Fruit fly (Drosophila melanogaster) whole organism, embryonic: ENCODE results near the gene CG33773.

Source experiments
- Atf3 ChIP-seq: fragments of 200-800 bp; sonication (Bioruptor generic); optimal IDR thresholded peaks from 3 replicates; lab custom pipeline; 2016; ENCODE audit warnings: missing biosample characterization, missing genetic modification characterization
- Bgb ChIP-seq: fragments of 200-800 bp; sonication (Bioruptor generic); IDR thresholded peaks from 2 replicates; pipeline ENCODE4 v1.3.6; 2022; ENCODE audit warnings: missing biosample characterization, missing genetic modification characterization; ENCODE audit not compliant: partially characterized antibody
- CG10565 ChIP-seq: fragments of 200-800 bp; sonication (Bioruptor generic); optimal IDR thresholded peaks from 3 replicates; lab custom pipeline; 2016; ENCODE audit warnings: missing biosample characterization, mild to moderate bottlenecking, missing genetic modification characterization
- CG10979 ChIP-seq: fragments of 200-800 bp; sonication (Bioruptor generic); optimal IDR thresholded peaks from 2 replicates; lab custom pipeline; 2018; ENCODE audit warnings: missing biosample characterization, mild to moderate bottlenecking, missing genetic modification characterization, moderate library complexity
- CG11247 ChIP-seq: fragments of 200-800 bp; sonication (Bioruptor generic); IDR thresholded peaks from 2 replicates; pipeline ENCODE4 v1.3.6; 2022; ENCODE audit warnings: missing biosample characterization, missing genetic modification characterization
- CG12219 ChIP-seq: fragments of 200-800 bp; sonication (Bioruptor generic); optimal IDR thresholded peaks from 3 replicates; lab custom pipeline; 2018; ENCODE audit warnings: missing biosample characterization, mild to moderate bottlenecking, missing genetic modification characterization
- CG13775 ChIP-seq: fragments of 200-800 bp; sonication (Bioruptor generic); optimal IDR thresholded peaks from 3 replicates; lab custom pipeline; 2017; ENCODE audit warnings: missing biosample characterization, mild to moderate bottlenecking, missing genetic modification characterization
- CG2875 ChIP-seq: fragments of 200-800 bp; sonication (Bioruptor generic); optimal IDR thresholded peaks from 2 replicates; lab custom pipeline; 2017; ENCODE audit warnings: missing biosample characterization, mild to moderate bottlenecking, missing genetic modification characterization, missing genetic modification reagents
- CG2889 ChIP-seq: fragments of 200-800 bp; sonication (Bioruptor generic); IDR thresholded peaks from 3 replicates; pipeline ENCODE4 v1.3.6; 2022; ENCODE audit warnings: missing biosample characterization, missing genetic modification characterization
- CG31224 ChIP-seq: fragments of 200-800 bp; sonication (Bioruptor generic); IDR thresholded peaks from 2 replicates; pipeline ENCODE4 v1.3.6; 2022; ENCODE audit warnings: missing biosample characterization, missing genetic modification characterization
- CG33213 ChIP-seq: fragments of 200-800 bp; sonication (Bioruptor generic); optimal IDR thresholded peaks from 3 replicates; lab custom pipeline; 2016; ENCODE audit warnings: missing biosample characterization, missing genetic modification characterization
- CG3726 ChIP-seq: fragments of 200-800 bp; sonication (Bioruptor generic); IDR thresholded peaks from 3 replicates; pipeline ENCODE4, ENCODE4 v1.3.6; 2022; ENCODE audit warnings: missing biosample characterization, missing genetic modification characterization
- CG3847 ChIP-seq: fragments of 200-800 bp; sonication (Bioruptor generic); IDR thresholded peaks from 2 replicates; pipeline ENCODE4 v1.3.6; 2022; ENCODE audit warnings: missing biosample characterization, missing genetic modification characterization
- CG4328 ChIP-seq: fragments of 200-800 bp; sonication (Bioruptor generic); optimal IDR thresholded peaks from 3 replicates; lab custom pipeline; 2017; ENCODE audit warnings: missing biosample characterization, missing genetic modification reagents, missing genetic modification characterization
- CG4820 ChIP-seq: fragments of 200-800 bp; sonication (Bioruptor generic); optimal IDR thresholded peaks from 3 replicates; lab custom pipeline; 2016; ENCODE audit warnings: missing biosample characterization, missing genetic modification characterization
- CG7372 ChIP-seq: fragments of 200-800 bp; sonication (Bioruptor generic); IDR thresholded peaks from 2 replicates; pipeline ENCODE4 v1.3.6; 2022; ENCODE audit warnings: missing biosample characterization, missing genetic modification characterization
- CG7786 ChIP-seq: fragments of 200-800 bp; sonication (Bioruptor generic); optimal IDR thresholded peaks from 2 replicates; lab custom pipeline; 2016; ENCODE audit warnings: missing biosample characterization, missing genetic modification characterization
- CG7928 ChIP-seq: fragments of 200-800 bp; sonication (Bioruptor generic); optimal IDR thresholded peaks from 2 replicates; lab custom pipeline; 2017; ENCODE audit warnings: missing biosample characterization, mild to moderate bottlenecking, missing genetic modification characterization
- CG7963 ChIP-seq: fragments of 200-800 bp; sonication (Bioruptor generic); IDR thresholded peaks from 3 replicates; pipeline ENCODE4 v1.3.6; 2022; ENCODE audit warnings: missing biosample characterization, missing genetic modification characterization; ENCODE audit not compliant: partially characterized antibody
- CG8089 ChIP-seq: fragments of 200-800 bp; sonication (Bioruptor generic); optimal IDR thresholded peaks from 3 replicates; lab custom pipeline; 2016; ENCODE audit warnings: missing biosample characterization, missing genetic modification characterization
- CHES-1-like ChIP-seq: fragments of 200-800 bp; sonication (Bioruptor generic); optimal IDR thresholded peaks from 2 replicates; lab custom pipeline; 2016; ENCODE audit warnings: missing biosample characterization, missing genetic modification characterization
- E2f1 ChIP-seq: fragments of 200-800 bp; sonication (Bioruptor generic); IDR thresholded peaks from 2 replicates; pipeline ENCODE4 v1.3.6; 2022; ENCODE audit warnings: missing biosample characterization, missing genetic modification characterization
- HHEX ChIP-seq: fragments of 200-800 bp; sonication (Bioruptor generic); optimal IDR thresholded peaks from 3 replicates; lab custom pipeline; 2017; ENCODE audit warnings: missing biosample characterization, mild to moderate bottlenecking, missing genetic modification characterization, missing genetic modification reagents
- Hr3 ChIP-seq: fragments of 200-800 bp; sonication (Bioruptor generic); optimal IDR thresholded peaks from 3 replicates; lab custom pipeline; 2016; ENCODE audit warnings: missing biosample characterization, missing genetic modification characterization
- MBD-R2 ChIP-seq: fragments of 200-800 bp; sonication (Bioruptor generic); IDR thresholded peaks from 2 replicates; pipeline ENCODE4 v1.3.6; 2022; ENCODE audit warnings: missing biosample characterization, missing genetic modification characterization
- Mad ChIP-seq: fragments of 200-800 bp; sonication (Bioruptor generic); optimal IDR thresholded peaks from 2 replicates; lab custom pipeline; 2016; ENCODE audit warnings: missing biosample characterization, missing genetic modification characterization
- Scr ChIP-seq: fragments of 200-800 bp; sonication (Bioruptor generic); IDR thresholded peaks from 2 replicates; pipeline ENCODE4 v1.3.6; 2022; ENCODE audit warnings: missing biosample characterization, missing genetic modification characterization; ENCODE audit not compliant: partially characterized antibody
- Sry-β ChIP-seq: fragments of 200-800 bp; sonication (Bioruptor generic); optimal IDR thresholded peaks from 2 replicates; lab custom pipeline; 2018; ENCODE audit warnings: missing biosample characterization, mild to moderate bottlenecking, missing genetic modification characterization, moderate library complexity
- ab ChIP-seq: fragments of 200-800 bp; sonication (Bioruptor generic); optimal IDR thresholded peaks from 2 replicates; lab custom pipeline; 2016; ENCODE audit warnings: missing biosample characterization, missing genetic modification characterization
- abd-A ChIP-seq: fragments of 200-800 bp; sonication (Bioruptor generic); optimal IDR thresholded peaks from 3 replicates; lab custom pipeline; 2019; ENCODE audit warnings: missing biosample characterization, mild to moderate bottlenecking, missing genetic modification characterization, moderate library complexity
- ap ChIP-seq: fragments of 200-800 bp; sonication (Bioruptor generic); IDR thresholded peaks from 2 replicates; pipeline ENCODE4 v1.3.6; 2022; ENCODE audit warnings: missing biosample characterization, missing genetic modification characterization
- crc ChIP-seq: fragments of 200-800 bp; sonication (Bioruptor generic); optimal IDR thresholded peaks from 2 replicates; lab custom pipeline; 2016; ENCODE audit warnings: missing biosample characterization, missing genetic modification characterization
- cwo ChIP-seq: fragments of 200-800 bp; sonication (Bioruptor generic); optimal IDR thresholded peaks from 3 replicates; lab custom pipeline; 2017; ENCODE audit warnings: missing biosample characterization, missing genetic modification characterization, mild to moderate bottlenecking, moderate library complexity, missing genetic modification reagents
- dimm ChIP-seq: fragments of 200-800 bp; sonication (Bioruptor generic); IDR thresholded peaks from 2 replicates; pipeline ENCODE4 v1.3.6; 2022; ENCODE audit warnings: missing biosample characterization, missing genetic modification characterization
- dmrt99B ChIP-seq: fragments of 200-800 bp; sonication (Bioruptor generic); optimal IDR thresholded peaks from 2 replicates; lab custom pipeline; 2018; ENCODE audit warnings: missing biosample characterization, mild to moderate bottlenecking, missing genetic modification characterization, moderate library complexity
- dpn ChIP-seq, 2 experiments: fragments of 200-800 bp; sonication (Bioruptor generic); optimal IDR thresholded peaks; 3 replicates each; lab custom pipeline; 2016; ENCODE audit warnings: missing biosample characterization in 2 of 2, missing genetic modification characterization in 2 of 2
- esg ChIP-seq: fragments of 200-800 bp; sonication (Bioruptor generic); conservative IDR thresholded peaks from 2 replicates; pipeline ENCODE4 v1.3.6; 2022; ENCODE audit warnings: missing biosample characterization, missing genetic modification characterization
- gce ChIP-seq: fragments of 200-800 bp; sonication (Bioruptor generic); IDR thresholded peaks from 3 replicates; pipeline ENCODE4 v1.3.6; 2022; ENCODE audit warnings: missing biosample characterization, missing genetic modification characterization
- gro ChIP-seq: fragments of 200-800 bp; sonication (Bioruptor generic); optimal IDR thresholded peaks from 2 replicates; lab custom pipeline; 2016; ENCODE audit warnings: missing biosample characterization, missing genetic modification characterization
- ham ChIP-seq: fragments of 200-800 bp; sonication (Bioruptor generic); IDR thresholded peaks from 2 replicates; pipeline ENCODE4 v1.3.6; 2022; ENCODE audit warnings: missing biosample characterization, missing genetic modification characterization
- inv ChIP-seq: fragments of 200-800 bp; sonication (Bioruptor generic); IDR thresholded peaks from 2 replicates; pipeline ENCODE4 v1.3.6; 2022; ENCODE audit warnings: missing biosample characterization, missing genetic modification characterization; ENCODE audit not compliant: partially characterized antibody
- nmo ChIP-seq: fragments of 200-800 bp; sonication (Bioruptor generic); optimal IDR thresholded peaks from 2 replicates; lab custom pipeline; 2018; ENCODE audit warnings: missing biosample characterization, mild to moderate bottlenecking, missing genetic modification characterization, moderate library complexity
- p53 ChIP-seq: fragments of 200-800 bp; sonication (Bioruptor generic); optimal IDR thresholded peaks from 2 replicates; lab custom pipeline; 2016; ENCODE audit warnings: missing biosample characterization, missing genetic modification characterization
- repo ChIP-seq: fragments of 200-800 bp; sonication (Bioruptor generic); optimal IDR thresholded peaks from 2 replicates; lab custom pipeline; 2016; ENCODE audit warnings: missing biosample characterization, missing genetic modification characterization
- ro ChIP-seq: fragments of 200-800 bp; sonication (Bioruptor generic); IDR thresholded peaks from 2 replicates; pipeline ENCODE4 v1.3.6; 2022; ENCODE audit warnings: missing biosample characterization, missing genetic modification characterization
- tll ChIP-seq, 2 experiments: fragments of 200-800 bp in 1 of 2; fragments of >200 bp in 1 of 2; sonication (Bioruptor generic) in 1 of 2; optimal IDR thresholded peaks; 2 replicates each; lab custom pipeline; 2017 to 2019; ENCODE audit warnings: missing biosample characterization in 2 of 2, missing genetic modification characterization in 2 of 2, mild to moderate bottlenecking in 1 of 2, moderate library complexity in 1 of 2
- unc-4 ChIP-seq: fragments of 200-800 bp; sonication (Bioruptor generic); IDR thresholded peaks from 2 replicates; pipeline ENCODE4 v1.3.6; 2022; ENCODE audit warnings: missing biosample characterization, missing genetic modification characterization; ENCODE audit not compliant: partially characterized antibody
- wek ChIP-seq: fragments of 200-800 bp; sonication (Bioruptor generic); optimal IDR thresholded peaks from 3 replicates; lab custom pipeline; 2018; ENCODE audit warnings: missing biosample characterization, mild to moderate bottlenecking, missing genetic modification characterization, moderate library complexity
- zen ChIP-seq: fragments of 200-800 bp; sonication (Bioruptor generic); optimal IDR thresholded peaks from 3 replicates; lab custom pipeline; 2018; ENCODE audit warnings: missing biosample characterization, mild to moderate bottlenecking, missing genetic modification characterization, moderate library complexity

CG33773 gene

DNA sequence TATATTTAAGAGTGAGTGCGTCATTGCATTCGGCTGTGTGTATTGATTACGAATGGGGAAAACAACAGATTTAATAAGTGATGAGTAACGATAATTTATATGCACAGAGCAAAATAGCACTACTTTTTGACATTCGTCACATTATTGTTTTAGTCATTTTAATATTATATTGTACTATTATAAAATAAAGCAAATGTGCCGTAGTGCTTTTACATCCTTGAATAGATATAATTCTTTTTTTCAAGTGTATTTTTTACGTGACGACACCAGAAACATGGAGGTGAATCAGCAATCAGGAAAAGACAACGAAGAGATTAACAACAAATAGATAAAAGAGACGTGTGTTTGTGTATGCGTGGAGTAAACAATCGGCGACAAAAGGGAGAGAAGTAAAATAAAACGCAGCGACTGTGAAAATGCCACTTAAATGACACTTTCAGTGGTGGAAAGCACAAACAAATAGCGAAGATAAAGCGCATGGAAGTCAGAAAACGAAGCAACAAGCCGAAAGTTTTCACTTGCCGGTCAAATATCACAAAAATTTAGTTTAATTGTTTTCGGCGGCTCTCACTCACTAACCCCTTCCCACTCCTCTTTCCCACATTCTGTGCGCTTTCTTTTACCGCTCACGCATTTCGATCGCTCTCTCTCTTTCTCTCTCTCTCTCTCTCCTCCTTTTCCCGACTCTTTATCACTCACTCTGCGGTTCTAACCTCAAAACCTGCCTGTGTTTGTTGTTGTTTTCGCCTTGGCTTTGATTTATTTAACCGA is 24.1 kb downstream of the CG33773 start (continued):
- TF ChIP-seq CG4328 (GFP tag; lab: Kevin White, UChicago) (peak; percentile 36), Scr (GFP tag; lab: Robert Waterston, UW) (no peak), dmrt99B (tag; lab: Kevin White, UChicago) (peak; percentile 94), CG10979 (peak; percentile 92), CHES-1-like (GFP tag; lab: Kevin White, UChicago) (no peak), zen (tag; lab: Kevin White, UChicago) (peak; percentile 64), gce (0 out of 3 replicates have a peak, but pooled peaks have one; percentile 70), CG3726 (peak; percentile 81), ab (GFP tag; lab: Kevin White, UChicago) (no peak), crc (GFP tag; lab: Kevin White, UChicago) (no peak), CG2875 (GFP tag; lab: Kevin White, UChicago) (peak; percentile 75), Atf3 (GFP tag; lab: Kevin White, UChicago) (no peak), CG7372 (GFP tag; lab: Robert Waterston, UW) (peak; percentile 71), ham (GFP tag; lab: Robert Waterston, UW) (no peak), esg (peak; percentile 72), CG7963 (GFP tag; lab: Robert Waterston, UW) (no peak), cwo (GFP tag; lab: Kevin White, UChicago) (peak; percentile 70), dpn (GFP tag; optimal IDR thresholded peaks at IDR 0.05; lab: Kevin White, UChicago) (peak in 1 of 2 experiments; percentile 73), tll (GFP tag; optimal IDR thresholded peaks at IDR 0.05; lab: Kevin White, UChicago) (no peak), dimm (no peak), CG33213 (GFP tag; lab: Kevin White, UChicago) (no peak), Bgb (GFP tag; lab: Robert Waterston, UW) (no peak), MBD-R2 (peak; percentile 40; the same call in 1 of the 2 replicates), CG8089 (GFP tag; lab: Kevin White, UChicago) (no peak), unc-4 (GFP tag; lab: Robert Waterston, UW) (no peak), p53 (GFP tag; lab: Kevin White, UChicago) (no peak), ro (GFP tag; lab: Robert Waterston, UW) (no peak), ap (GFP tag; lab: Robert Waterston, UW) (peak; percentile 72), repo (no peak), abd-A (tag; lab: Kevin White, UChicago) (no peak), E2f1 (GFP tag; lab: Robert Waterston, UW) (peak; percentile 27; the same call in 1 of the 2 replicates), CG31224 (peak; percentile 67; the same call in 1 of the 2 replicates), CG13775 (GFP tag; lab: Kevin White, UChicago) (peak; percentile 70), CG10565 (GFP tag; lab: Kevin White, UChicago) (no peak), CG3847 (peak; percentile 66), CG7786 (GFP tag; lab: Kevin White, UChicago) (no peak), Sry-β (peak; percentile 25), inv (GFP tag; lab: Robert Waterston, UW) (no peak), CG4820 (peak; percentile 70), CG11247 (GFP tag; lab: Robert Waterston, UW) (no peak), CG12219 (GFP tag; lab: Kevin White, UChicago) (peak; percentile 51), gro (no peak), Hr3 (peak; percentile 59), HHEX (GFP tag; lab: Kevin White, UChicago) (peak; percentile 73), CG2889 (0 out of 3 replicates have a peak, but pooled peaks have one; percentile 45), CG7928 (GFP tag; lab: Kevin White, UChicago) (peak; percentile 6), Mad (GFP tag; lab: Kevin White, UChicago) (no peak), nmo (GFP tag; lab: Kevin White, UChicago) (peak; percentile 92), wek (GFP tag; lab: Kevin White, UChicago) (peak; percentile 51)
